Worm (Caenorhabditis elegans): ENCODE measurements around the gene ymel-1.

The ymel-1 gene

DNA sequence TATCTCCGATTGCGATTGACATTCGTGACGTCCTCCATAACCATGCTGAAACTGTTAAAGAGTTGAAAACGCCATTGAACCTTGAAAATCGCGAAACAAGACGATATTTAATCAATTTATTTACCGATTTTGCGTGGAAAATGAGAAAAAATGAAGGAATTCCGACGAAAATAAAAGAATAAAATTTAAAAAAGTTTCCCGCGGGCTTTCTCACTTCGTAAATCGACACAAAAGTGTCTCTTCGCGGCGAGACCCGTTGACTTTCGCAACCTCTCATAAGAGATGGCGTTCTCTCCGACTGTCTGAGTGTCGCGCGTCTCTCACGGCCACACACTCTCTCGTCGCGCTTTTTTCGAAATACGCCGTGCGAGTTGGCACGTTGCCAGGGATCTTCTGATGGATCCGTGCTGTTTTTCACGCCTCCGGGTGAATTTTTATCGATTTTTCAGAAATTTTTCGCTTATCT lies 8.7 kb upstream of the ymel-1 start, which contains the start of gene hat-1 (continued):
- TF ChIP-seq madf-5 (GFP tag; IDR thresholded peaks at IDR 0.05) = no peak
- peak in 1 of 2 experiments; percentile 83 for TF ChIP-seq mdl-1 (tag; optimal IDR thresholded peaks at IDR 0.05)
- peak; percentile 45 for TF ChIP-seq Y5F2A.4 (GFP tag; optimal IDR thresholded peaks at IDR 0.05)
- TF ChIP-seq F26F4.8 (GFP tag; conservative IDR thresholded peaks at IDR 0.05) = no peak
- TF ChIP-seq T26A8.4 (GFP tag; IDR thresholded peaks at IDR 0.05) = peak; percentile 97
- peak; percentile 89 for TF ChIP-seq fkh-10 (GFP tag; optimal IDR thresholded peaks at IDR 0.05)
- TF ChIP-seq zip-2 (tag; optimal IDR thresholded peaks at IDR 0.05) = peak; percentile 64
- 0 out of 2 replicates have a peak, but pooled peaks have one; percentile 54 for TF ChIP-seq daf-19 (GFP tag; conservative IDR thresholded peaks at IDR 0.05)
- no peak for TF ChIP-seq aly-2 (tag; optimal IDR thresholded peaks at IDR 0.05)
- peak; percentile 94 for TF ChIP-seq dmd-9 (GFP tag; IDR thresholded peaks at IDR 0.05)
- peak; percentile 90 for TF ChIP-seq hlh-30 (tag; optimal IDR thresholded peaks at IDR 0.05; ENCODE audit: insufficient read depth)
- no peak for TF ChIP-seq lin-39 (tag; optimal IDR thresholded peaks at IDR 0.05)
- TF ChIP-seq jun-1 (tag; optimal IDR thresholded peaks at IDR 0.05) = peak; percentile 57
- no peak for TF ChIP-seq Y105C5A.15 (GFP tag; IDR thresholded peaks at IDR 0.05)
- TF ChIP-seq ceh-82 (tag; optimal IDR thresholded peaks at IDR 0.05) = no peak
- peak; percentile 96 for TF ChIP-seq ctbp-1 (GFP tag; IDR thresholded peaks at IDR 0.05)
- no peak for TF ChIP-seq cey-2 (tag; optimal IDR thresholded peaks at IDR 0.05; ENCODE audit: borderline replicate concordance, insufficient read depth)
- TF ChIP-seq ceh-28 (tag; optimal IDR thresholded peaks at IDR 0.05) = peak; percentile 25
- no peak for TF ChIP-seq nhr-237 (tag; optimal IDR thresholded peaks at IDR 0.05)
- TF ChIP-seq F49E8.2 (tag; optimal IDR thresholded peaks at IDR 0.05; ENCODE audit: borderline replicate concordance) = peak; percentile 92
- TF ChIP-seq dpl-1 (GFP tag; optimal IDR thresholded peaks at IDR 0.05) = peak; percentile 95
- TF ChIP-seq nhr-76 (tag; optimal IDR thresholded peaks at IDR 0.05) = no peak
- peak; percentile 87 for TF ChIP-seq set-16 (GFP tag; IDR thresholded peaks at IDR 0.05)
- TF ChIP-seq aha-1 (tag) = peak; percentile 99
- peak; percentile 94 for TF ChIP-seq lin-38 (GFP tag; IDR thresholded peaks at IDR 0.05)
- TF ChIP-seq Y48G9A.11 (GFP tag; IDR thresholded peaks at IDR 0.05) = peak; percentile 75
- peak; percentile 89 for TF ChIP-seq duxl-1 (tag; optimal IDR thresholded peaks at IDR 0.05; ENCODE audit: poor library complexity)
- TF ChIP-seq ztf-11 (tag; optimal IDR thresholded peaks at IDR 0.05) = no peak
- no peak for TF ChIP-seq F44E2.7 (GFP tag; IDR thresholded peaks at IDR 0.05)
- TF ChIP-seq T20F7.1 (GFP tag; optimal IDR thresholded peaks at IDR 0.05) = no peak
- no peak for TF ChIP-seq daf-12 (tag; optimal IDR thresholded peaks at IDR 0.05)
- TF ChIP-seq zfp-2 (tag; optimal IDR thresholded peaks at IDR 0.05) = peak; percentile 92
- TF ChIP-seq ceh-32 (tag; optimal IDR thresholded peaks at IDR 0.05; ENCODE audit: poor library complexity) = peak; percentile 37
- TF ChIP-seq lin-15B (tag; optimal IDR thresholded peaks at IDR 0.05) = peak; percentile 75
- no peak for TF ChIP-seq ama-1 (optimal IDR thresholded peaks at IDR 0.05)
- TF ChIP-seq lim-7 (GFP tag; IDR thresholded peaks at IDR 0.05) = no peak
- no peak for TF ChIP-seq skn-1 (tag; optimal IDR thresholded peaks at IDR 0.05)

DNA sequence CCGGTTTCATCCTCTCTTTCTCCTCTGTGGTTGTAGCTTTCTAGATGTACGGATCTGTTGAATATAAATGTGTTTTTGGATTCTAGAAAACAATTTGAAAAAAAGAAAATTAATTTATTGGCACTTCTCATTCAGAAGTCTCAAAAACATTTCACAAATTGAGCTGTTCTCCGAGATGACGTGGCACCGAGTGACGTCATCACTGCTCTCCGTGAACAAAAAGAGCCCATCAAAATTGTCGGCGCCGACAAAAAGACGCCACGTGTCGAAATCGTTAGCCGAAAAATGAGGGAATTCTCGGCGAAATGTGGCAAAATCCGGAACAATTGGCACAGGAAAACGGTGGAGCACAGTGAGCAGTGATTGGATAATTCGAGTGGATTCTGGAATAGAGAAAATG lies 5.7 kb downstream of the ymel-1 start:
- TF ChIP-seq madf-9 (GFP tag; conservative IDR thresholded peaks at IDR 0.05) = no peak
- TF ChIP-seq unc-39 (tag; optimal IDR thresholded peaks at IDR 0.05) = no peak
- no peak for TF ChIP-seq lin-29 (GFP tag; IDR thresholded peaks at IDR 0.05)
- TF ChIP-seq zfp-2 (tag; optimal IDR thresholded peaks at IDR 0.05) = no peak
- TF ChIP-seq snpc-1.2 (GFP tag; IDR thresholded peaks at IDR 0.05) = no peak
- no peak for TF ChIP-seq ceh-44 (GFP tag; IDR thresholded peaks at IDR 0.05)
- TF ChIP-seq zag-1 (tag; optimal IDR thresholded peaks at IDR 0.05) = no peak
- no peak for TF ChIP-seq lim-7 (GFP tag; IDR thresholded peaks at IDR 0.05)

All from whole organism, L4 larva.